Worm (Caenorhabditis elegans): Measurements from ENCODE around the gene K11D12.12.

DNA sequence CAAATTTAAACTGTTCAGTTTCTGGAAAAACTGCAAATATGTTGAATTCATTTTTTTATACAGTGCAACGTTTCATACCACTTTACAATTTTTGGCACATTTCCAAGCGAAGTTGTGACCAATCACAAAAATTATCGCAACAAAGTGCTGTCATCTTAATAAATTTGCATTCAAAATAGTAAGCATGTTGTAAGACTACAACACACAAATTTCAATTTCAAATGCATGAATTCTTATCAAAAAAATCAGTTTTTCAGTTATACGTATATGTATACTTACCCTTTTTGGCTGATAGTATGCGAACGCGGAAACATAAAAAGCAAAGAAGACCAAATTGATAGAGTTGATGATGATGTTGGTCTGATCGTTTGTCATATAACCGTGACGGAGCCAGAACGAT, 21.8 kb upstream of the K11D12.12 start:
- TF ChIP-seq snpc-4 (tag; optimal IDR thresholded peaks at IDR 0.05) = no peak
- TF ChIP-seq ztf-11 (tag; optimal IDR thresholded peaks at IDR 0.05) = no peak
- TF ChIP-seq unc-39 (tag; optimal IDR thresholded peaks at IDR 0.05) = no peak
- TF ChIP-seq ceh-43 (GFP tag; optimal IDR thresholded peaks at IDR 0.05) = no peak
- TF ChIP-seq lin-13 (tag; optimal IDR thresholded peaks at IDR 0.05) = no peak
- no peak for TF ChIP-seq unc-120 (tag; optimal IDR thresholded peaks at IDR 0.05; ENCODE audit: poor library complexity, severe bottlenecking)
- TF ChIP-seq cnd-1 (tag; optimal IDR thresholded peaks at IDR 0.05) = no peak

Measured in whole organism, mixed stage, embryonic.